Worm (Caenorhabditis elegans): ENCODE data around the gene T06D8.9.

ce11 chrII:11234751-11235150, 4.6 kb upstream of the T06D8.9 start, which contains the start of gene cox-15:
- no peak for TF ChIP-seq him-1 (tag; optimal IDR thresholded peaks at IDR 0.05)
- no peak for TF ChIP-seq W03F9.2 (tag; optimal IDR thresholded peaks at IDR 0.05)

All from whole organism, L4/young adult.